Fruit fly (Drosophila melanogaster): ENCODE data around the gene CG43376.

Gene CG43376

dm6 chr2L:13783264-13784154, 9.7 kb downstream of the CG43376 start, which contains the start of gene Eato:
Eato (plus strand) TSS chr2L:13784084.
- TF ChIP-seq Snoo (tag; optimal IDR thresholded peaks at IDR 0.05) (peak; percentile 22), CG15710 (tag; optimal IDR thresholded peaks at IDR 0.05) (peak; percentile 0), CG32121 (GFP tag; IDR thresholded peaks at IDR 0.05) (no peak)

DNA sequence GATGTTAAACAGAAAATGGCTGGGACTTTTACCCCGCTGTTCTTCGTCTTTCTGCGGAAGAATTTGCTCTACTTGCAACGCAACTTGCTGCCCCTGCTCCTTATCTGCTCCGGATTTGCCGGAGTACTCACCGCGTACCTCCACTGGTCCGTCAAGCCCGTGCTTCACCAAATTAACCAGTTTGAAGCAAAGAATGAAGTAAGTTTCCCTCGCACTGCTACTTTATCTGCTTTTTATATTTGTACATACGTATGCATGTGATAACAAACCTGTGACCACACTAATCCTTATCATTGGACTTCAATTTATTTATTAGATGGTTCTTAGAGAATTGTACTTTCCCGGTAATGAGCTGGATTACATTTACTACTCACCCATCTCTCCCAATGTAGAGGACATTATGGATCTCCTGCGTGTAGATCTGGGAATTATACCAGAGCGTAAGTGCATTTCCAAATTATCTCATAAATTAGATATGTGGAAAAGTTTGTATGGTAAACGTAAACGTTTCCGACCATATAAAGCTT, 10.4 kb downstream of the CG43376 start, which contains the start of gene CG16890:
Gene CG16890, minus strand, starts transcription at position 184 of the 527 bp plus-strand sequence.
- TF ChIP-seq CG13204 (GFP tag; optimal IDR thresholded peaks at IDR 0.05) (no peak), D1 (tag; optimal IDR thresholded peaks at IDR 0.05) (no peak), CG32121 (GFP tag; IDR thresholded peaks at IDR 0.05) (no peak), Ets98B (GFP tag; IDR thresholded peaks at IDR 0.05) (no peak), gl (tag; optimal IDR thresholded peaks at IDR 0.05) (no peak), rn (GFP tag; IDR thresholded peaks at IDR 0.05) (no peak), CG8159 (tag; optimal IDR thresholded peaks at IDR 0.05) (no peak), Snoo (tag; optimal IDR thresholded peaks at IDR 0.05) (no peak), CG15710 (tag; optimal IDR thresholded peaks at IDR 0.05) (no peak), EcR (GFP tag; optimal IDR thresholded peaks at IDR 0.05) (no peak), CG4496 (GFP tag; IDR thresholded peaks at IDR 0.05) (no peak), CG17806 (tag; optimal IDR thresholded peaks at IDR 0.05) (no peak), fd96Ca (GFP tag; IDR thresholded peaks at IDR 0.05) (no peak), CG34367 (tag; optimal IDR thresholded peaks at IDR 0.05) (no peak), Pif1A (GFP tag; optimal IDR thresholded peaks at IDR 0.05) (no peak), Pif1B (GFP tag; optimal IDR thresholded peaks at IDR 0.05) (no peak), CG12605 (GFP tag; IDR thresholded peaks at IDR 0.05) (no peak)

- TF ChIP-seq EcR (GFP tag; optimal IDR thresholded peaks at IDR 0.05) (no peak), Pif1A (GFP tag; optimal IDR thresholded peaks at IDR 0.05) (no peak), CG8301 (tag; optimal IDR thresholded peaks at IDR 0.05) (no peak), CG8159 (tag; optimal IDR thresholded peaks at IDR 0.05) (no peak), D1 (tag; optimal IDR thresholded peaks at IDR 0.05) (no peak), Pif1B (GFP tag; optimal IDR thresholded peaks at IDR 0.05) (no peak), CG9948 (tag; optimal IDR thresholded peaks at IDR 0.05) (no peak), CG32121 (GFP tag; IDR thresholded peaks at IDR 0.05) (no peak), CG4496 (GFP tag; IDR thresholded peaks at IDR 0.05) (no peak), gl (tag; optimal IDR thresholded peaks at IDR 0.05) (no peak), rn (GFP tag; IDR thresholded peaks at IDR 0.05) (no peak), fd96Ca (GFP tag; IDR thresholded peaks at IDR 0.05) (no peak), CG13204 (GFP tag; optimal IDR thresholded peaks at IDR 0.05) (no peak), CG34367 (tag; optimal IDR thresholded peaks at IDR 0.05) (no peak), CG14655 (GFP tag; optimal IDR thresholded peaks at IDR 0.05) (no peak), CG10348 (GFP tag; IDR thresholded peaks at IDR 0.05) (no peak), CG17806 (tag; optimal IDR thresholded peaks at IDR 0.05) (no peak), CG12605 (GFP tag; IDR thresholded peaks at IDR 0.05) (no peak)
Measured at dm6 chr2L:13790715-13791114, 16.9 kb downstream of the CG43376 start, which contains the start of gene CG16863. CG16863 (plus strand) TSS chr2L:13790959.

DNA sequence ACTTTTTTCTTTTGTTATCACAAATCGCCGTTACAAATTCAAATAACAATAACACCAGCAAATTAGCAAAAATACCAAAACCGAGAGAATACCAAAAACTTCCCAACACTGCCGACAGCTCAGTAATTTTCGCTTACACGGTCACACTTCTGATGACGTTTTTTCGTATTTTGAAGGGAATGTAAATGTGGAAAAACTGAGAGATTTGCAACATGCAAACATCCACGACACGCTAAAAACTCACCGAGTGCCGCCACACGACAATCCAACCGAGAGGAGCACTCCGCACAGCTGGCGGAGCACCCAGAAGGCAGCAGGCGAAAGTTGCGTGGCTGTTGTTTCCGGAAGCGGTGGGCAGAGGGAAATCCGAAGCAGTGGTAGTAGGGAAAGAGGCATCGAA, 19.6 kb downstream of the CG43376 start, which contains the start of gene Sec71:
Gene Sec71, plus strand, starts transcription at position 117 of the 400 bp plus-strand sequence.
- TF ChIP-seq CG32121 (GFP tag; IDR thresholded peaks at IDR 0.05): no peak
- no peak for TF ChIP-seq fd96Ca (GFP tag; IDR thresholded peaks at IDR 0.05)
- no peak for TF ChIP-seq CG14655 (GFP tag; optimal IDR thresholded peaks at IDR 0.05)
- no peak for TF ChIP-seq CG8301 (tag; optimal IDR thresholded peaks at IDR 0.05)
- TF ChIP-seq D1 (tag; optimal IDR thresholded peaks at IDR 0.05): no peak
- TF ChIP-seq EcR (GFP tag; optimal IDR thresholded peaks at IDR 0.05): no peak
- TF ChIP-seq rn (GFP tag; IDR thresholded peaks at IDR 0.05): no peak
- no peak for TF ChIP-seq Ets98B (GFP tag; IDR thresholded peaks at IDR 0.05)
- TF ChIP-seq CG15710 (tag; optimal IDR thresholded peaks at IDR 0.05): no peak
- no peak for TF ChIP-seq Snoo (tag; optimal IDR thresholded peaks at IDR 0.05)
- TF ChIP-seq Pif1B (GFP tag; optimal IDR thresholded peaks at IDR 0.05): no peak
- TF ChIP-seq Pif1A (GFP tag; optimal IDR thresholded peaks at IDR 0.05): no peak
- no peak for TF ChIP-seq CG13204 (GFP tag; optimal IDR thresholded peaks at IDR 0.05)
- no peak for TF ChIP-seq CG34367 (tag; optimal IDR thresholded peaks at IDR 0.05)
- no peak for TF ChIP-seq gl (tag; optimal IDR thresholded peaks at IDR 0.05)

dm6 chr2L:13801166-13801565, 27.4 kb downstream of the CG43376 start:
- TF ChIP-seq CG8301 (tag; optimal IDR thresholded peaks at IDR 0.05) (no peak), CG12605 (GFP tag; IDR thresholded peaks at IDR 0.05) (no peak), Ets98B (GFP tag; IDR thresholded peaks at IDR 0.05) (no peak), CG8159 (tag; optimal IDR thresholded peaks at IDR 0.05) (no peak), CG4496 (GFP tag; IDR thresholded peaks at IDR 0.05) (no peak), rn (GFP tag; IDR thresholded peaks at IDR 0.05) (no peak), fd96Ca (GFP tag; IDR thresholded peaks at IDR 0.05) (no peak), gl (tag; optimal IDR thresholded peaks at IDR 0.05) (no peak), D1 (tag; optimal IDR thresholded peaks at IDR 0.05) (no peak), CG17806 (tag; optimal IDR thresholded peaks at IDR 0.05) (no peak), CG10348 (GFP tag; IDR thresholded peaks at IDR 0.05) (no peak), CG13204 (GFP tag; optimal IDR thresholded peaks at IDR 0.05) (no peak), CG32121 (GFP tag; IDR thresholded peaks at IDR 0.05) (no peak), CG9948 (tag; optimal IDR thresholded peaks at IDR 0.05) (no peak), Pif1A (GFP tag; optimal IDR thresholded peaks at IDR 0.05) (no peak), Snoo (tag; optimal IDR thresholded peaks at IDR 0.05) (no peak), CG14655 (GFP tag; optimal IDR thresholded peaks at IDR 0.05) (no peak), EcR (GFP tag; optimal IDR thresholded peaks at IDR 0.05) (no peak), CG34367 (tag; optimal IDR thresholded peaks at IDR 0.05) (no peak)

Data from whole organism, pupa.